Fruit fly (Drosophila melanogaster) S2 (cell line): ENCODE measurements around the gene CG10300.

Experiments
- CG8478 ChIP-seq: fragments of >200 bp; optimal IDR thresholded peaks from 2 replicates; lab custom pipeline; 2018
- CTCF ChIP-seq, 2 experiments: fragments of >200 bp; optimal IDR thresholded peaks; 2 replicates each; lab custom pipeline; 2018

The CG10300 gene

DNA sequence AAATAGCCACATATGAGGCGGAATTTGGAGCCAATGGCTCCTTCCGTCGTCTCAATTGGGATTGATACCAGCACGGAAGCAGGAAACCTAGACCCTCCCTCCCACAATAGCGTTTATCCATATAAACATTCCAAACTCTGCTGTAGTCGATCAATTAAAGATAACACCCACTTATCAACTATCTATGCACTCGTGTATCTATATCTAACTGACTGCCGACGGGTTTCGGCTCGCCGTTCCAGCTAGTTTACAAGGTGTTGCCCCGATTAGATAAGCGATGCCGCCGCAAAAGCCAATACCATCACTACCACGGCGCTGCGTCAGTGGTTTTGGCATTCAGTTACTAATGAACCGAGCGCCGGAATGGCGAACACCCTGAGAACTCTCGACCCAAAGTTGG, at the start of gene CG10300:
Gene CG10300 (plus strand): TSS at position 333 of the 400 bp plus-strand sequence.
- no peak for TF ChIP-seq CG8478 (lab: Kevin White, UChicago)
- no peak for TF ChIP-seq CTCF (optimal IDR thresholded peaks at IDR 0.05; lab: Kevin White, UChicago)

DNA sequence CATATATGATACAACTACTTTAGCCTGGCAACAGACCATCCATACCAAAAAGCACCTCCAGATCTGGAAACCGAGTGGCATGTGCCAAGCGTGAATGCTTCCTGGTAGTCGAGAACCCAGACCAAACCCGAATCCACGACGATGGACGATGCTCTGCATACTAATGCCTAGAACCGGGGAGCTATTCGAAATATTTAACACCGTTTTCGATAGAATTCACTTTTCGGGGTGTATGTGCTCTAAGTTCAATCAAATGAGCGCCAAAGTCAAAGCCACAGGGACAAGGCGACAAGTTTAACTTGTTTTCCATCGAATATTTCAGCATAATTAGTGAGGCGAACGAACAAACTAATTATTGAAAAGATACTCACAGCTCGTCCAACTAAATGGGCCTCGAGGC, 48.5 kb upstream of the CG10300 start:
- TF ChIP-seq CG8478 (lab: Kevin White, UChicago) (no peak), CTCF (optimal IDR thresholded peaks at IDR 0.05; lab: Kevin White, UChicago) (no peak)

dm6 chr3R:23664437-23664836, 46.9 kb upstream of the CG10300 start:
- no peak for TF ChIP-seq CG8478 (lab: Kevin White, UChicago)
- no peak for TF ChIP-seq CTCF (optimal IDR thresholded peaks at IDR 0.05; lab: Kevin White, UChicago)

DNA sequence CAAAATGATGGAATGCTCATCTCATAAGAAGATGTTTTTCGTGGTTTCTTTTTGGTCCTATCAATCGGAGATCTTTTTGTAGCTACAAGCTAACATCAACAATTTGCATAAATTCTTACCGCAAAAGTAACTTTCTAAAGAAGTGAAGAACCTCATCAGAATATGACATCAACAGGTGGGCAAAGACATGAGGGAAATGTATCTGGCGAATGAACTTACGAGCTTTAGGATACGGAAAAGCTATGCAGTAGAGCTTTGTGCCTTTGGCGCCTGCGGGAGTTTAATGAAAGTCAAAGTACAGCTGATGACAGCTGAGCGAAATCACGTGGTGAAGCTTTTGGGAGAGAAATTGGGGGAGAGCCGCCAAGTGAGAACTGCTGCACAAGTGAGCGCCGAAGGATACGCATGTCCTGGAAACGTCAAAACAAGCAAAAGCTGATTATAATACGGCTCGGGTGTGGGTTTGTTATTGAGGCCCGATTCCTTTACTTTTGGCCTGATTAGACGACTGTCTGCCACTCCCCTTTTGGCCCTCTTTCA, 44.6 kb upstream of the CG10300 start:
- TF ChIP-seq CG8478 (lab: Kevin White, UChicago) (no peak), CTCF (optimal IDR thresholded peaks at IDR 0.05; lab: Kevin White, UChicago) (no peak)

dm6 chr3R:23667451-23667850, 43.9 kb upstream of the CG10300 start:
- no peak for TF ChIP-seq CG8478 (lab: Kevin White, UChicago)
- no peak for TF ChIP-seq CTCF (optimal IDR thresholded peaks at IDR 0.05; lab: Kevin White, UChicago)

DNA sequence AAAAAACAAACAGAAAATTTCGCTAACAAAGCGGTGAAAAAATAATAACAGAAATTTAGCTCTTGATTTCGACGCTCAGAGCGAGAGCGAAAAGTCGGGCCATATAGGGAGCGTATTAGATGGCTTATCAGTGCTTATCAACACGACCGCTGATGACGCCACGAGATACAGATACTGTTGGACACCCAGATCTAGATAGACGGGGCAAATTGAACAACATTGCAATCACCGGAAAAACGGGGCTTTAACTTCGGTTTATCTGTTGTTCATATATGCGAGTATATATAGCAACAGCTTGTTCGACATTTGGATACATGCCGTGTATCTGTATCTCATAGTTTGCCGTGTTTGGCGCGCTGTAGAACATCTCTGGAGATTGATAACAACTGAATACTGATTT, 42.7 kb upstream of the CG10300 start:
- no peak for TF ChIP-seq CG8478 (lab: Kevin White, UChicago)
- no peak for TF ChIP-seq CTCF (optimal IDR thresholded peaks at IDR 0.05; lab: Kevin White, UChicago)

DNA sequence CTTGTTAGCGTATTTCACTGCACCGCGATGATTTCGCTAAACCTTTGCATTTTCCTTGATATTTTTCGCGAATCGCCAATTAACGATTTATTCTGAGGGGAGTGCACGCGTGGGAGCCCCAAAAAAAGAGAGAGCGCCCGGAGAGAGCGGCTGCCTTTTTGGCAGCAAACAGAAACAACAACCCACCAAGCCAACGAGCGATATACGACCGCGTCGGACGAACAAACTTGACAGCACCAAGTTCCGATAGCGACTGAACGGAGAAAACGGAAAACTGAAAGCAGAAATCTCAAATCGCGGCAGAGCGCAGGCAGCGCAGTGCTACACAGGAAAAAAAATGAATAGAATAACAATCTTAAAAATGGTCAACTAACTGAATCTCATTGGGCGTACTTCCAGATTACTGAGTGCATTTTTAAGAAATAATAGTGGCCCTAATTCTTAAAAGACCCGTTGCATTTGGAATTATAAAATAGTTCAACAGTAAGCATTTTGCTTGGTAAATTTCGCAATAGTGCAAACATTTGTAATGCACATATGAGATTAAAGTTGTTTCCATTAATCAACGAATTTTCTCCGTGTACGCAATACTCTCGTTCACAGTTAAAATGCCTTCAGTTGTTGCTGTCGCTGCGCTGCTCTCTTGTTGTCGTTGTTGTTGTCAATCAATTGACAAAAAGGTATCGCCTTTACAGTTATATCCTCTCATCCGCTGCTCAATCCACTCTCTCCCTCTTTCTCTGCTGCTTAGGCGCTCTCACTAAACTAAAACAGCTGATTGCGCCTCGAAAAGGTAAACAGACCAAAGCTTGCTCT, 41.7 kb upstream of the CG10300 start, which contains the start of gene CG31145:
Gene CG31145 (minus strand): TSS at position 259 of the 816 bp plus-strand sequence.
- no peak for TF ChIP-seq CG8478 (lab: Kevin White, UChicago)
- TF ChIP-seq CTCF (optimal IDR thresholded peaks at IDR 0.05; lab: Kevin White, UChicago), result no peak

- TF ChIP-seq CTCF (optimal IDR thresholded peaks at IDR 0.05; lab: Kevin White, UChicago) (no peak), CG8478 (lab: Kevin White, UChicago) (no peak)
Measured at dm6 chr3R:23673084-23673483, 38.2 kb upstream of the CG10300 start.

- no peak for TF ChIP-seq CG8478 (lab: Kevin White, UChicago)
Measured at dm6 chr3R:23674369-23674768, 37.0 kb upstream of the CG10300 start.

dm6 chr3R:23675646-23676045, 35.7 kb upstream of the CG10300 start:
- TF ChIP-seq CTCF (optimal IDR thresholded peaks at IDR 0.05; lab: Kevin White, UChicago) (no peak), CG8478 (lab: Kevin White, UChicago) (no peak)

- no peak for TF ChIP-seq CG8478 (lab: Kevin White, UChicago)
- TF ChIP-seq CTCF (optimal IDR thresholded peaks at IDR 0.05; lab: Kevin White, UChicago), result no peak
Measured at dm6 chr3R:23677058-23677457, 34.3 kb upstream of the CG10300 start, which contains the start of gene GILT3. GILT3 (plus strand) TSS chr3R:23677358.

- no peak for TF ChIP-seq CG8478 (lab: Kevin White, UChicago)
- no peak for TF ChIP-seq CTCF (optimal IDR thresholded peaks at IDR 0.05; lab: Kevin White, UChicago)
Measured at dm6 chr3R:23678349-23679193, 32.8 kb upstream of the CG10300 start, which contains the start of gene GILT2. GILT2 (plus strand) TSS chr3R:23678895.

- TF ChIP-seq CTCF (optimal IDR thresholded peaks at IDR 0.05; lab: Kevin White, UChicago), result peak; percentile 95 to 96
- TF ChIP-seq CG8478 (lab: Kevin White, UChicago), result no peak
Measured at dm6 chr3R:23679911-23680336, 31.4 kb upstream of the CG10300 start, which contains the start of gene eIF3d1. eIF3d1 (plus strand) TSS chr3R:23680039.

DNA sequence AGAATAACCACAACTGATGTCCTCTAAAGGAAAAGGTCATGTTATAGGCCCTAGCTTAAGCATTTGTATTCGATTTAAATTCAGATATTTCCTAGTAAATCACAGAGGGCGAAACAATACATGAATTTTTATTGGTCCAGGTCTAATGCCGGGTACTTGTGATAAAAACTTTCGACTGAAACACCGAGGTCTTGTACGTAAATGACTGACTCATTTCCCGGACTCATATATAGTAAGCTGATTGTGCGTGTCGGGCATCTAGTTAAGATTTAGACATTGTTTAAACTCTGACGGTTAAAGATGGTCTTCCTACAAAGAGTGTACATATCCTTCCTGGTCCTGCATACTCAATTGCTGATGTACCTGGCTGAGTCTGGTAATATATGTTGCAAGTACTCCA, 29.1 kb upstream of the CG10300 start, which contains the start of gene CG16710:
Gene CG16710 (plus strand): TSS at position 301 of the 400 bp plus-strand sequence.
- TF ChIP-seq CG8478 (lab: Kevin White, UChicago) (no peak), CTCF (optimal IDR thresholded peaks at IDR 0.05; lab: Kevin White, UChicago) (no peak)
